Fruit fly (Drosophila melanogaster): ENCODE results near the gene Jarid2.

Gene Jarid2

dm6 chr3L:9471151-9471903 lies 5.5 kb upstream of the Jarid2 start:
- TF ChIP-seq pan (optimal IDR thresholded peaks at IDR 0.05) = no peak
- TF ChIP-seq CG9705 (GFP tag; optimal IDR thresholded peaks at IDR 0.05) = no peak
- no peak for TF ChIP-seq Rel (GFP tag; optimal IDR thresholded peaks at IDR 0.05)
- TF ChIP-seq Rel (tag; optimal IDR thresholded peaks at IDR 0.05) = no peak
- TF ChIP-seq Dfd (GFP tag; optimal IDR thresholded peaks at IDR 0.05) = peak; percentile 92
- TF ChIP-seq dsf (GFP tag; optimal IDR thresholded peaks at IDR 0.05; ENCODE audit: borderline replicate concordance) = no peak
- TF ChIP-seq Hnf4 (GFP tag; optimal IDR thresholded peaks at IDR 0.05) = no peak
- no peak for TF ChIP-seq sage (GFP tag; optimal IDR thresholded peaks at IDR 0.05)
- TF ChIP-seq rgr (GFP tag; optimal IDR thresholded peaks at IDR 0.05) = no peak
- no peak for TF ChIP-seq psq (GFP tag; optimal IDR thresholded peaks at IDR 0.05)

dm6 chr3L:9487586-9487985 lies 10.7 kb downstream of the Jarid2 start, which contains the start of gene pall:
TSS of gene pall (minus strand) at chr3L:9487790.
- TF ChIP-seq CG32264 (GFP tag; optimal IDR thresholded peaks at IDR 0.05) (no peak), rgr (GFP tag; optimal IDR thresholded peaks at IDR 0.05) (no peak), Hnf4 (GFP tag; optimal IDR thresholded peaks at IDR 0.05) (no peak), Myc (optimal IDR thresholded peaks at IDR 0.05) (peak; percentile 48), Rel (GFP tag; optimal IDR thresholded peaks at IDR 0.05) (no peak), Rel (tag; optimal IDR thresholded peaks at IDR 0.05) (peak; percentile 40), foxo (GFP tag; optimal IDR thresholded peaks at IDR 0.05) (no peak)

dm6 chr3L:9489133-9489532 lies 12.3 kb downstream of the Jarid2 start, which contains the start of gene CG32036:
TSS of gene CG32036 (minus strand) at chr3L:9489233.
- TF ChIP-seq Rel (GFP tag; optimal IDR thresholded peaks at IDR 0.05) = no peak
- TF ChIP-seq Rel (tag; optimal IDR thresholded peaks at IDR 0.05) = no peak
- no peak for TF ChIP-seq Dfd (GFP tag; optimal IDR thresholded peaks at IDR 0.05)
- no peak for TF ChIP-seq Hr78 (GFP tag; optimal IDR thresholded peaks at IDR 0.05)
- TF ChIP-seq dmrt93B (GFP tag; optimal IDR thresholded peaks at IDR 0.05) = no peak
- no peak for TF ChIP-seq Hr83 (GFP tag; optimal IDR thresholded peaks at IDR 0.05; ENCODE audit: poor library complexity, severe bottlenecking)
- no peak for TF ChIP-seq dsf (GFP tag; optimal IDR thresholded peaks at IDR 0.05; ENCODE audit: borderline replicate concordance)
- TF ChIP-seq lola (GFP tag; optimal IDR thresholded peaks at IDR 0.05) = no peak
- TF ChIP-seq brk (GFP tag; optimal IDR thresholded peaks at IDR 0.05) = no peak
- no peak for TF ChIP-seq Vsx2 (GFP tag; optimal IDR thresholded peaks at IDR 0.05; ENCODE audit: partially characterized antibody)
- TF ChIP-seq Abd-B (GFP tag; optimal IDR thresholded peaks at IDR 0.05) = no peak
- no peak for TF ChIP-seq woc (GFP tag; optimal IDR thresholded peaks at IDR 0.05)
- no peak for TF ChIP-seq Mio (GFP tag; optimal IDR thresholded peaks at IDR 0.05)
- TF ChIP-seq Jra (GFP tag; optimal IDR thresholded peaks at IDR 0.05) = no peak
- TF ChIP-seq sv (GFP tag; optimal IDR thresholded peaks at IDR 0.05) = no peak
- no peak for TF ChIP-seq GATAd (GFP tag; optimal IDR thresholded peaks at IDR 0.05)
- TF ChIP-seq tai (GFP tag; optimal IDR thresholded peaks at IDR 0.05) = no peak

- TF ChIP-seq sage (GFP tag; optimal IDR thresholded peaks at IDR 0.05) = no peak
- TF ChIP-seq br (GFP tag; optimal IDR thresholded peaks at IDR 0.05) = no peak
- TF ChIP-seq tai (GFP tag; optimal IDR thresholded peaks at IDR 0.05) = no peak
- TF ChIP-seq dmrt93B (GFP tag; optimal IDR thresholded peaks at IDR 0.05) = no peak
- TF ChIP-seq dl (GFP tag; optimal IDR thresholded peaks at IDR 0.05; ENCODE audit: insufficient read depth in 1 of 2, partially characterized antibody in 2 of 2) = no peak
- no peak for TF ChIP-seq GATAd (GFP tag; optimal IDR thresholded peaks at IDR 0.05)
- no peak for TF ChIP-seq Hr83 (GFP tag; optimal IDR thresholded peaks at IDR 0.05; ENCODE audit: poor library complexity, severe bottlenecking)
- no peak for TF ChIP-seq Dif (GFP tag; optimal IDR thresholded peaks at IDR 0.05; ENCODE audit: partially characterized antibody)
- no peak for TF ChIP-seq ey (GFP tag; optimal IDR thresholded peaks at IDR 0.05)
- no peak for TF ChIP-seq OdsH (GFP tag; optimal IDR thresholded peaks at IDR 0.05)
- no peak for TF ChIP-seq CG32264 (GFP tag; optimal IDR thresholded peaks at IDR 0.05)
- TF ChIP-seq rgr (GFP tag; optimal IDR thresholded peaks at IDR 0.05) = no peak
- TF ChIP-seq pan (optimal IDR thresholded peaks at IDR 0.05) = no peak
- TF ChIP-seq Dfd (GFP tag; optimal IDR thresholded peaks at IDR 0.05) = no peak
- no peak for TF ChIP-seq psq (GFP tag; optimal IDR thresholded peaks at IDR 0.05)
- no peak for TF ChIP-seq Mio (GFP tag; optimal IDR thresholded peaks at IDR 0.05)
Measured at dm6 chr3L:9489627-9490026, 12.8 kb downstream of the Jarid2 start.

- TF ChIP-seq CrebA (GFP tag; optimal IDR thresholded peaks at IDR 0.05; ENCODE audit: borderline replicate concordance) (no peak), tai (GFP tag; optimal IDR thresholded peaks at IDR 0.05) (no peak), woc (GFP tag; optimal IDR thresholded peaks at IDR 0.05) (no peak), brk (GFP tag; optimal IDR thresholded peaks at IDR 0.05) (no peak), sv (GFP tag; optimal IDR thresholded peaks at IDR 0.05) (no peak), lola (GFP tag; optimal IDR thresholded peaks at IDR 0.05) (no peak), Myc (optimal IDR thresholded peaks at IDR 0.05) (no peak), dl (GFP tag; optimal IDR thresholded peaks at IDR 0.05; ENCODE audit: insufficient read depth in 1 of 2, partially characterized antibody in 2 of 2) (no peak), fru (GFP tag; optimal IDR thresholded peaks at IDR 0.05) (no peak), usp (GFP tag; optimal IDR thresholded peaks at IDR 0.05) (no peak), sage (GFP tag; optimal IDR thresholded peaks at IDR 0.05) (no peak), N (GFP tag; optimal IDR thresholded peaks at IDR 0.05) (no peak)
Measured at dm6 chr3L:9490432-9490831, 13.6 kb downstream of the Jarid2 start.
